Fruit fly (Drosophila melanogaster): Measurements from ENCODE around the gene CG8813.

The CG8813 gene

dm6 chr2L:2882968-2883702, 13.7 kb downstream of the CG8813 start (continued):
- TF ChIP-seq CG4820 (GFP tag; optimal IDR thresholded peaks at IDR 0.05) (peak; percentile 13), HmgD (GFP tag; optimal IDR thresholded peaks at IDR 0.05) (no peak), CG17359 (tag; optimal IDR thresholded peaks at IDR 0.05) (peak; percentile 61), D19A (tag; optimal IDR thresholded peaks at IDR 0.05) (peak; percentile 48), CG2712 (tag; optimal IDR thresholded peaks at IDR 0.05) (peak; percentile 36), pros (GFP tag; optimal IDR thresholded peaks at IDR 0.05) (no peak), al (GFP tag; IDR thresholded peaks at IDR 0.05) (no peak), vvl (GFP tag; IDR thresholded peaks at IDR 0.05) (peak; percentile 45), HmgZ (tag; optimal IDR thresholded peaks at IDR 0.05) (peak; percentile 13), bbx (GFP tag; IDR thresholded peaks at IDR 0.05; ENCODE audit: partially characterized antibody) (peak; percentile 35; the same call in 1 of the 2 replicates), gcm2 (GFP tag; optimal IDR thresholded peaks at IDR 0.05) (no peak), scrt (GFP tag; optimal IDR thresholded peaks at IDR 0.05) (peak; percentile 15), CG33213 (GFP tag; optimal IDR thresholded peaks at IDR 0.05) (peak; percentile 45), Med (GFP tag) (peak; percentile 86), Mrtf (GFP tag; IDR thresholded peaks at IDR 0.05) (0 out of 3 replicates have a peak, but pooled peaks have one; percentile 32), Hmr (GFP tag; optimal IDR thresholded peaks at IDR 0.05) (peak; percentile 80), MESR4 (GFP tag; optimal IDR thresholded peaks at IDR 0.05) (peak; percentile 32), pnt (GFP tag; optimal IDR thresholded peaks at IDR 0.05) (no peak), vfl (GFP tag; optimal IDR thresholded peaks at IDR 0.05) (peak; percentile 31), HLH3B (GFP tag; IDR thresholded peaks at IDR 0.05) (peak; percentile 4; the same call in 1 of the 2 replicates), run (tag; optimal IDR thresholded peaks at IDR 0.05) (peak; percentile 15), B-H2 (GFP tag; optimal IDR thresholded peaks at IDR 0.05) (peak; percentile 7), mld (GFP tag; IDR thresholded peaks at IDR 0.05; ENCODE audit: partially characterized antibody) (no peak), ind (GFP tag; optimal IDR thresholded peaks at IDR 0.05) (peak; percentile 35), B-H1 (GFP tag; IDR thresholded peaks at IDR 0.05) (peak; percentile 10; the same call in 1 of the 3 replicates), schlank (tag; optimal IDR thresholded peaks at IDR 0.05) (peak; percentile 19), CG13424 (tag; optimal IDR thresholded peaks at IDR 0.05) (peak; percentile 47), CG3847 (GFP tag; IDR thresholded peaks at IDR 0.05) (peak; percentile 50), org-1 (GFP tag; optimal IDR thresholded peaks at IDR 0.05) (peak; percentile 48), CG5245 (GFP tag; optimal IDR thresholded peaks at IDR 0.05) (peak; percentile 14), CG6854 (GFP tag; optimal IDR thresholded peaks at IDR 0.05) (peak; percentile 60), CG11504 (tag; optimal IDR thresholded peaks at IDR 0.05) (peak; percentile 57), CG1024 (GFP tag; IDR thresholded peaks at IDR 0.05) (peak; percentile 56; the same call in 1 of the 2 replicates), ro (GFP tag; IDR thresholded peaks at IDR 0.05) (no peak), CG34422 (GFP tag; IDR thresholded peaks at IDR 0.05) (peak; percentile 66), en (GFP tag; optimal IDR thresholded peaks at IDR 0.05) (peak; percentile 25), lola (GFP tag; optimal IDR thresholded peaks at IDR 0.05) (no peak), CG1233 (GFP tag; optimal IDR thresholded peaks at IDR 0.05) (peak; percentile 8), Sry-δ (GFP tag; optimal IDR thresholded peaks at IDR 0.05) (peak; percentile 41), Drgx (GFP tag; IDR thresholded peaks at IDR 0.05) (peak; percentile 31; the same call in 1 of the 2 replicates), CG31441 (GFP tag; IDR thresholded peaks at IDR 0.05) (peak; percentile 36; the same call in 1 of the 2 replicates), nmo (GFP tag; optimal IDR thresholded peaks at IDR 0.05) (peak; percentile 43), CG34376 (GFP tag; optimal IDR thresholded peaks at IDR 0.05) (peak; percentile 47), CG6175 (GFP tag; IDR thresholded peaks at IDR 0.05) (no peak), CG9437 (GFP tag; optimal IDR thresholded peaks at IDR 0.05) (peak; percentile 99), CG14014 (GFP tag; IDR thresholded peaks at IDR 0.05) (peak; percentile 67), CG3407 (GFP tag; optimal IDR thresholded peaks at IDR 0.05) (peak; percentile 62), dmrt11E (tag; optimal IDR thresholded peaks at IDR 0.05) (no peak), CG13775 (GFP tag; optimal IDR thresholded peaks at IDR 0.05) (peak; percentile 48)
